Fruit fly (Drosophila melanogaster) whole organism, prepupa: ENCODE measurements around the gene Col4a1.

Experiments used
- CG11762 ChIP-seq: fragments of 200-800 bp; sonication (Bioruptor generic); optimal IDR thresholded peaks from 3 replicates; lab custom pipeline; 2016; ENCODE audit warnings: missing biosample characterization, missing genetic modification characterization; ENCODE audit not compliant: insufficient read depth
- Lpt ChIP-seq: fragments of 200-800 bp; sonication (Bioruptor generic); optimal IDR thresholded peaks from 3 replicates; lab custom pipeline; 2016; ENCODE audit warnings: missing biosample characterization, missing genetic modification characterization
- cyc ChIP-seq: fragments of 200-800 bp; sonication (Bioruptor generic); optimal IDR thresholded peaks from 3 replicates; lab custom pipeline; 2016; ENCODE audit warnings: missing biosample characterization, missing genetic modification characterization
- eg ChIP-seq: fragments of 200-800 bp; sonication (Bioruptor generic); IDR thresholded peaks from 3 replicates; pipeline ENCODE4 v1.3.6; 2022; ENCODE audit warnings: missing biosample characterization, missing genetic modification characterization
- salr ChIP-seq, 2 experiments: fragments of 200-800 bp; sonication (Bioruptor generic); optimal IDR thresholded peaks; 3 replicates each; lab custom pipeline; 2016 to 2018; ENCODE audit warnings: missing biosample characterization in 2 of 2, missing genetic modification characterization in 2 of 2, mild to moderate bottlenecking in 1 of 2

dm6 chr2L:5029049-5029808 is at the start of gene Col4a1:
- TF ChIP-seq salr (GFP tag; optimal IDR thresholded peaks at IDR 0.05; lab: Kevin White, UChicago) (no peak), eg (GFP tag; lab: Robert Waterston, UW) (0 out of 3 replicates have a peak, but pooled peaks have one; percentile 12), cyc (no peak), Lpt (GFP tag; lab: Kevin White, UChicago) (no peak), CG11762 (GFP tag; lab: Kevin White, UChicago) (no peak)
